Fruit fly (Drosophila melanogaster): ENCODE results near the gene CG11714.
A peak's percentile ranks its signal among the peaks of the same experiment; 100 is the strongest.

Gene CG11714

DNA sequence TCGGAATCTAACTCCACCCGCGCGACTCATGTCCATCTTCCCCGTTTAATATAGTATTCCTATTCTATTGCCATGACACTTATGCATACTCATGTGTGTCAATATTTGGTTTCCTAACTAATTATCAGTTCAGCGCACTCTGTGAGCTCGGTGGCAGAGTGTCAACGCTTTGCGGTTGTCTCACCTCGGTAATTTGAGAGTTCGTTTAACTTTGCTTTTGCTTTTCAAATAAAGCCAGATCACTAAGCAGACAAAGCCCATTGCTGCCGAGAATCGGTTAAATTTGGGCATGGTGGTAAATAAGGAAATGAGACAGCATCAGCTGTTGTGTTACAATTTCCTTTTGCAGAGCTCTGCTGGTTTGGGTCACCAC is 17.8 kb upstream of the CG11714 start (continued):
- TF ChIP-seq ato (GFP tag; IDR thresholded peaks at IDR 0.05; ENCODE audit: partially characterized antibody): no peak
- no peak for TF ChIP-seq Hr51 (GFP tag; optimal IDR thresholded peaks at IDR 0.05)
- TF ChIP-seq sd (tag; optimal IDR thresholded peaks at IDR 0.05): no peak
- TF ChIP-seq Hey (tag; optimal IDR thresholded peaks at IDR 0.05): peak; percentile 3
- no peak for TF ChIP-seq grn (GFP tag; optimal IDR thresholded peaks at IDR 0.05)
- TF ChIP-seq Ptx1 (GFP tag; IDR thresholded peaks at IDR 0.05): no peak
- no peak for TF ChIP-seq Xbp1 (GFP tag; optimal IDR thresholded peaks at IDR 0.05)
- TF ChIP-seq CG7745 (tag; optimal IDR thresholded peaks at IDR 0.05): peak; percentile 21
- TF ChIP-seq Awh (GFP tag; IDR thresholded peaks at IDR 0.05): 0 out of 2 replicates have a peak, but pooled peaks have one; percentile 10
- no peak for TF ChIP-seq CG3838 (GFP tag; optimal IDR thresholded peaks at IDR 0.05)
- TF ChIP-seq nau (GFP tag; optimal IDR thresholded peaks at IDR 0.05): peak; percentile 64
- peak; percentile 9; the same call in 1 of the 3 replicates for TF ChIP-seq CG6175 (GFP tag; IDR thresholded peaks at IDR 0.05)
- TF ChIP-seq jumu (GFP tag; optimal IDR thresholded peaks at IDR 0.05): no peak
- peak; percentile 3; the same call in 1 of the 4 replicates for TF ChIP-seq chinmo (GFP tag; IDR thresholded peaks at IDR 0.05; ENCODE audit: partially characterized antibody)
- no peak for TF ChIP-seq sim (GFP tag; IDR thresholded peaks at IDR 0.05)
- TF ChIP-seq NC2β (GFP tag; optimal IDR thresholded peaks at IDR 0.05): peak; percentile 16
- TF ChIP-seq CG13424 (tag; optimal IDR thresholded peaks at IDR 0.05): peak; percentile 28
- peak; percentile 69 for TF ChIP-seq lab (GFP tag; optimal IDR thresholded peaks at IDR 0.05)
- no peak for TF ChIP-seq emc (GFP tag; optimal IDR thresholded peaks at IDR 0.05)
- TF ChIP-seq CG4328 (GFP tag; optimal IDR thresholded peaks at IDR 0.05): peak; percentile 6
- TF ChIP-seq dpn (GFP tag; optimal IDR thresholded peaks at IDR 0.05): no peak
- TF ChIP-seq Optix (GFP tag; IDR thresholded peaks at IDR 0.05): no peak
- peak; percentile 86 for TF ChIP-seq Med (GFP tag)
- TF ChIP-seq CG17802 (tag; optimal IDR thresholded peaks at IDR 0.05): no peak
- peak; percentile 55 for TF ChIP-seq Asciz (GFP tag; optimal IDR thresholded peaks at IDR 0.05)
- TF ChIP-seq ssp (GFP tag; IDR thresholded peaks at IDR 0.05): no peak
- TF ChIP-seq fu2 (GFP tag; optimal IDR thresholded peaks at IDR 0.05): no peak
- peak; percentile 19 for TF ChIP-seq CG6254 (GFP tag; optimal IDR thresholded peaks at IDR 0.05)
- TF ChIP-seq CG33557 (GFP tag; optimal IDR thresholded peaks at IDR 0.05): peak; percentile 64
- peak; percentile 53; the same call in 1 of the 2 replicates for TF ChIP-seq Rfx (GFP tag; IDR thresholded peaks at IDR 0.05)
- TF ChIP-seq CG17359 (tag; optimal IDR thresholded peaks at IDR 0.05): peak; percentile 24
- no peak for TF ChIP-seq zen2 (GFP tag; IDR thresholded peaks at IDR 0.05; ENCODE audit: partially characterized antibody)
- TF ChIP-seq CG4820 (GFP tag; optimal IDR thresholded peaks at IDR 0.05): no peak
- TF ChIP-seq CG7928 (GFP tag; optimal IDR thresholded peaks at IDR 0.05): no peak
- TF ChIP-seq sob (GFP tag; IDR thresholded peaks at IDR 0.05): 0 out of 2 replicates have a peak, but pooled peaks have one; percentile 37
- no peak for TF ChIP-seq mld (GFP tag; IDR thresholded peaks at IDR 0.05; ENCODE audit: partially characterized antibody)
- no peak for TF ChIP-seq CG17612 (GFP tag; IDR thresholded peaks at IDR 0.05)
- TF ChIP-seq CHES-1-like (GFP tag; optimal IDR thresholded peaks at IDR 0.05): peak; percentile 8
- no peak for TF ChIP-seq bigmax (GFP tag; optimal IDR thresholded peaks at IDR 0.05)
- peak; percentile 17 for TF ChIP-seq CG17385 (GFP tag; optimal IDR thresholded peaks at IDR 0.05)
- peak; percentile 58 for TF ChIP-seq odd (GFP tag; optimal IDR thresholded peaks at IDR 0.05)
- TF ChIP-seq ems (GFP tag; optimal IDR thresholded peaks at IDR 0.05): no peak
- no peak for TF ChIP-seq CG9437 (GFP tag; optimal IDR thresholded peaks at IDR 0.05)
- peak; percentile 80 for TF ChIP-seq Vsx1 (GFP tag; optimal IDR thresholded peaks at IDR 0.05)
- peak; percentile 27 for TF ChIP-seq CG14710 (tag; optimal IDR thresholded peaks at IDR 0.05)
- peak; percentile 21; the same call in 1 of the 2 replicates for TF ChIP-seq CG1024 (GFP tag; IDR thresholded peaks at IDR 0.05)
- peak; percentile 24 for TF ChIP-seq en (GFP tag; optimal IDR thresholded peaks at IDR 0.05)
- no peak for TF ChIP-seq ab (GFP tag; optimal IDR thresholded peaks at IDR 0.05)
- no peak for TF ChIP-seq Mrtf (GFP tag; IDR thresholded peaks at IDR 0.05)
- peak; percentile 72 for TF ChIP-seq CG15601 (tag; optimal IDR thresholded peaks at IDR 0.05)
